Worm (Caenorhabditis elegans): Measurements from ENCODE around the gene rpn-5.
A peak's percentile ranks its signal among the peaks of the same experiment; 100 is the strongest.

rpn-5 gene

DNA sequence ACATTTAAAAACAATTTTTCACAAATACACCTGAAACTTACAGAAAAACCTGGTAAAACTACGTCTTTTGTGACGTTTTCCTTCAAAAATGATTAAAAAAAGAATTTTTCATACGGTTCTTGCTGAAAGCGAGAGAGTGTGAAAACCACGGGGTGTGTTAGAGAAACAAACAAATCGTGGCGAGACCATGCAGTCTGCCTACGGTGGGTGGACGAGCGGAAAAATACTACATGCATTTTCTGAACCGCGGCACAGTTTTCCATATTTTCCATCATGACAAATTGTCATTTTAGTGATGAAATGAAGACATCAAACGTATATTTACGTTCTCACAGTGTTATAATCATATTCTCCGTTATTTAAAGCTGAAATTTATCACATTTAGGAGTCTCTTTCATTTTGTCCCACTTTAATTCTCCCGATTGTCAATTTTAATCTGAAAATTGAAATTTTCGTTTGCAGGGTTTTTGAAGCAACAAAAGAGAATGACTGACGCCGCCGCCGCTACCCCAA lies 8.2 kb upstream of the rpn-5 start, which contains the start of the genes F10G7.9 and tsn-1:
Gene F10G7.9 (minus strand): TSS at position 127 of the 513 bp plus-strand sequence.
Gene tsn-1 (plus strand): TSS at position 463 of the 513 bp plus-strand sequence.
- no peak for TF ChIP-seq nhr-12 (tag; optimal IDR thresholded peaks at IDR 0.05)
- TF ChIP-seq ceh-82 (tag; optimal IDR thresholded peaks at IDR 0.05): no peak
- TF ChIP-seq mdl-1 (tag; optimal IDR thresholded peaks at IDR 0.05): no peak
- peak; percentile 82 for TF ChIP-seq C34F6.9 (tag; optimal IDR thresholded peaks at IDR 0.05)
- TF ChIP-seq crh-2 (tag; optimal IDR thresholded peaks at IDR 0.05): peak; percentile 52
- no peak for TF ChIP-seq ceh-16 (tag; optimal IDR thresholded peaks at IDR 0.05)
- no peak for TF ChIP-seq zag-1 (tag; optimal IDR thresholded peaks at IDR 0.05)
- TF ChIP-seq lin-11 (tag; optimal IDR thresholded peaks at IDR 0.05): peak; percentile 45
- no peak for TF ChIP-seq elt-1 (tag; optimal IDR thresholded peaks at IDR 0.05)
- TF ChIP-seq blmp-1 (tag; optimal IDR thresholded peaks at IDR 0.05; ENCODE audit: insufficient read depth): no peak
- TF ChIP-seq unc-62 (GFP tag; optimal IDR thresholded peaks at IDR 0.05): no peak
- peak; percentile 35 for TF ChIP-seq F13H6.1 (tag; optimal IDR thresholded peaks at IDR 0.05)
- no peak for TF ChIP-seq R02D3.7 (tag; optimal IDR thresholded peaks at IDR 0.05)
- TF ChIP-seq sma-9 (GFP tag; optimal IDR thresholded peaks at IDR 0.05): peak; percentile 22
- TF ChIP-seq sma-9 (tag; optimal IDR thresholded peaks at IDR 0.05): no peak
- TF ChIP-seq nhr-25 (tag; optimal IDR thresholded peaks at IDR 0.05): peak; percentile 41
- no peak for TF ChIP-seq peb-1 (tag; optimal IDR thresholded peaks at IDR 0.05)
- TF ChIP-seq ZK546.5 (tag; optimal IDR thresholded peaks at IDR 0.05): no peak
- TF ChIP-seq snpc-4 (tag; optimal IDR thresholded peaks at IDR 0.05): no peak
- TF ChIP-seq nhr-237 (tag; optimal IDR thresholded peaks at IDR 0.05): no peak
- no peak for TF ChIP-seq dmd-4 (tag; optimal IDR thresholded peaks at IDR 0.05)
- no peak for TF ChIP-seq nhr-77 (tag; optimal IDR thresholded peaks at IDR 0.05)
- peak; percentile 69 for TF ChIP-seq fos-1 (tag; optimal IDR thresholded peaks at IDR 0.05)
- TF ChIP-seq sem-4 (tag; optimal IDR thresholded peaks at IDR 0.05): no peak
- TF ChIP-seq unc-55 (GFP tag; optimal IDR thresholded peaks at IDR 0.05): peak; percentile 67
- peak; percentile 25 for TF ChIP-seq ama-1 (optimal IDR thresholded peaks at IDR 0.05)
- peak; percentile 23 for TF ChIP-seq egl-27 (tag; optimal IDR thresholded peaks at IDR 0.05)
- peak; percentile 7 for TF ChIP-seq nhr-21 (tag; optimal IDR thresholded peaks at IDR 0.05)
- no peak for TF ChIP-seq nhr-11 (tag; optimal IDR thresholded peaks at IDR 0.05)
- no peak for TF ChIP-seq skn-1 (tag; optimal IDR thresholded peaks at IDR 0.05)
- no peak for TF ChIP-seq mab-5 (tag; optimal IDR thresholded peaks at IDR 0.05)
- peak; percentile 29 for TF ChIP-seq nhr-129 (tag; optimal IDR thresholded peaks at IDR 0.05)
- no peak for TF ChIP-seq ztf-11 (tag; optimal IDR thresholded peaks at IDR 0.05)
- no peak for TF ChIP-seq unc-39 (tag; optimal IDR thresholded peaks at IDR 0.05)
- no peak for TF ChIP-seq elt-3 (tag; optimal IDR thresholded peaks at IDR 0.05)
- peak; percentile 47 for TF ChIP-seq sma-3 (GFP tag; optimal IDR thresholded peaks at IDR 0.05)
- TF ChIP-seq nhr-10 (tag; optimal IDR thresholded peaks at IDR 0.05): no peak
- no peak for TF ChIP-seq ztf-4 (tag; optimal IDR thresholded peaks at IDR 0.05)
- no peak for TF ChIP-seq lin-13 (GFP tag; optimal IDR thresholded peaks at IDR 0.05)
- TF ChIP-seq lsy-2 (tag; optimal IDR thresholded peaks at IDR 0.05): peak; percentile 86 to 97
- TF ChIP-seq gmeb-1 (tag; optimal IDR thresholded peaks at IDR 0.05): peak; percentile 69

- no peak for TF ChIP-seq sem-4 (tag; optimal IDR thresholded peaks at IDR 0.05)
- no peak for TF ChIP-seq ZK546.5 (tag; optimal IDR thresholded peaks at IDR 0.05)
- no peak for TF ChIP-seq dmd-4 (tag; optimal IDR thresholded peaks at IDR 0.05)
- TF ChIP-seq fos-1 (tag; optimal IDR thresholded peaks at IDR 0.05): no peak
- TF ChIP-seq gmeb-1 (tag; optimal IDR thresholded peaks at IDR 0.05): no peak
- no peak for TF ChIP-seq aly-2 (tag; optimal IDR thresholded peaks at IDR 0.05)
- no peak for TF ChIP-seq R02D3.7 (tag; optimal IDR thresholded peaks at IDR 0.05)
- no peak for TF ChIP-seq ztf-11 (tag; optimal IDR thresholded peaks at IDR 0.05)
- no peak for TF ChIP-seq Y55F3AM.14 (GFP tag; optimal IDR thresholded peaks at IDR 0.05)
- no peak for TF ChIP-seq nhr-21 (tag; optimal IDR thresholded peaks at IDR 0.05)
- TF ChIP-seq lsy-2 (tag; optimal IDR thresholded peaks at IDR 0.05): no peak
- TF ChIP-seq F13H6.1 (tag; optimal IDR thresholded peaks at IDR 0.05): no peak
- no peak for TF ChIP-seq crh-2 (tag; optimal IDR thresholded peaks at IDR 0.05)
Observed at ce11 chrII:4703011-4703410, 4.8 kb upstream of the rpn-5 start.

All from whole organism, L2 larva.